Fruit fly (Drosophila melanogaster): Measurements from ENCODE around the gene CG32986.

Gene CG32986

dm6 chr2L:8898714-8899652 lies 36.4 kb downstream of the CG32986 start, which contains the start of gene CG34398 (continued):
- no peak for TF ChIP-seq CG13123 (GFP tag; optimal IDR thresholded peaks at IDR 0.05)
- TF ChIP-seq emc (GFP tag; optimal IDR thresholded peaks at IDR 0.05) = no peak
- no peak for TF ChIP-seq Optix (GFP tag; IDR thresholded peaks at IDR 0.05)
- TF ChIP-seq CG30020 (tag; optimal IDR thresholded peaks at IDR 0.05) = no peak
- no peak for TF ChIP-seq slbo (GFP tag; IDR thresholded peaks at IDR 0.05)
- 0 out of 3 replicates have a peak, but pooled peaks have one; percentile 30 for TF ChIP-seq otp (GFP tag; IDR thresholded peaks at IDR 0.05)
- no peak for TF ChIP-seq twi (tag; optimal IDR thresholded peaks at IDR 0.05)
- no peak for TF ChIP-seq sens-2 (GFP tag; IDR thresholded peaks at IDR 0.05)
- TF ChIP-seq Awh (GFP tag; IDR thresholded peaks at IDR 0.05) = no peak
- TF ChIP-seq CG16779 (GFP tag; IDR thresholded peaks at IDR 0.05) = no peak
- 0 out of 2 replicates have a peak, but pooled peaks have one; percentile 13 for TF ChIP-seq bbx (GFP tag; IDR thresholded peaks at IDR 0.05; ENCODE audit: partially characterized antibody)
- TF ChIP-seq Eip74EF (GFP tag; optimal IDR thresholded peaks at IDR 0.05) = no peak
- no peak for TF ChIP-seq Ada2b (GFP tag; IDR thresholded peaks at IDR 0.05)
- TF ChIP-seq CG17802 (tag; optimal IDR thresholded peaks at IDR 0.05) = no peak
- no peak for TF ChIP-seq HmgZ (tag; optimal IDR thresholded peaks at IDR 0.05)
- no peak for TF ChIP-seq Hey (tag; optimal IDR thresholded peaks at IDR 0.05)
- no peak for TF ChIP-seq Bgb (GFP tag; IDR thresholded peaks at IDR 0.05; ENCODE audit: partially characterized antibody)
- peak; percentile 80 for TF ChIP-seq Jarid2 (GFP tag; optimal IDR thresholded peaks at IDR 0.05)
- TF ChIP-seq CG10543 (GFP tag; optimal IDR thresholded peaks at IDR 0.05) = peak; percentile 15
- TF ChIP-seq inv (GFP tag; IDR thresholded peaks at IDR 0.05; ENCODE audit: partially characterized antibody) = no peak
- no peak for TF ChIP-seq Elba2 (GFP tag; optimal IDR thresholded peaks at IDR 0.05)
- TF ChIP-seq CG11695 (GFP tag; IDR thresholded peaks at IDR 0.05) = no peak
- no peak for TF ChIP-seq CG11723 (GFP tag; optimal IDR thresholded peaks at IDR 0.05)
- no peak for TF ChIP-seq CG10979 (tag; optimal IDR thresholded peaks at IDR 0.05)
- no peak for TF ChIP-seq CG8359 (GFP tag; optimal IDR thresholded peaks at IDR 0.05; ENCODE audit: borderline replicate concordance)
- no peak for TF ChIP-seq Dip3 (GFP tag; optimal IDR thresholded peaks at IDR 0.05)
- TF ChIP-seq ase (GFP tag; IDR thresholded peaks at IDR 0.05) = no peak
- TF ChIP-seq Kr (GFP tag; optimal IDR thresholded peaks at IDR 0.05) = no peak
- no peak for TF ChIP-seq fd64A (GFP tag; optimal IDR thresholded peaks at IDR 0.05)
- no peak for TF ChIP-seq CG17829 (tag; optimal IDR thresholded peaks at IDR 0.05)
- TF ChIP-seq ssp (GFP tag; IDR thresholded peaks at IDR 0.05) = no peak
- TF ChIP-seq CG1602 (GFP tag; optimal IDR thresholded peaks at IDR 0.05) = no peak
- peak; percentile 3 for TF ChIP-seq CG12769 (tag; optimal IDR thresholded peaks at IDR 0.05)
- no peak for TF ChIP-seq Lim3 (GFP tag; IDR thresholded peaks at IDR 0.05)
- no peak for TF ChIP-seq CG10959 (GFP tag; IDR thresholded peaks at IDR 0.05)
- 0 out of 2 replicates have a peak, but pooled peaks have one; percentile 5 for TF ChIP-seq CG11247 (GFP tag; IDR thresholded peaks at IDR 0.05)
- TF ChIP-seq sens (GFP tag) = peak; percentile 55
- no peak for TF ChIP-seq btn (GFP tag; optimal IDR thresholded peaks at IDR 0.05)
- TF ChIP-seq CG17186 (GFP tag; optimal IDR thresholded peaks at IDR 0.05) = no peak
- TF ChIP-seq Bdp1 (GFP tag; optimal IDR thresholded peaks at IDR 0.05) = no peak
- TF ChIP-seq slou (GFP tag; optimal IDR thresholded peaks at IDR 0.05) = no peak
- TF ChIP-seq CG12391 (tag; optimal IDR thresholded peaks at IDR 0.05) = no peak
- no peak for TF ChIP-seq dysf (GFP tag; IDR thresholded peaks at IDR 0.05)
- TF ChIP-seq CG13894 (tag; optimal IDR thresholded peaks at IDR 0.05) = peak; percentile 30
- no peak for TF ChIP-seq jing (GFP tag; optimal IDR thresholded peaks at IDR 0.05)
- peak; percentile 38; the same call in 1 of the 2 replicates for TF ChIP-seq CG13287 (GFP tag; IDR thresholded peaks at IDR 0.05; ENCODE audit: partially characterized antibody)
- TF ChIP-seq CG9797 (GFP tag; optimal IDR thresholded peaks at IDR 0.05) = no peak
- TF ChIP-seq CG14014 (GFP tag; IDR thresholded peaks at IDR 0.05) = no peak
- TF ChIP-seq bigmax (GFP tag; optimal IDR thresholded peaks at IDR 0.05) = no peak

All from whole organism, embryonic.